Fruit fly (Drosophila melanogaster) whole organism, embryonic: ENCODE data around the gene CG11670.

Experiments
- Asciz ChIP-seq: fragments of 200-800 bp; sonication (Bioruptor generic); optimal IDR thresholded peaks from 2 replicates; lab custom pipeline; 2017; ENCODE audit warnings: missing biosample characterization, mild to moderate bottlenecking, missing genetic modification characterization, missing genetic modification reagents
- Atf-2 ChIP-seq: fragments of 200-800 bp; sonication (Bioruptor generic); optimal IDR thresholded peaks from 2 replicates; lab custom pipeline; 2016; ENCODE audit warnings: missing biosample characterization, missing genetic modification characterization
- CG11398 ChIP-seq: fragments of 200-800 bp; sonication (Bioruptor generic); optimal IDR thresholded peaks from 2 replicates; lab custom pipeline; 2016; ENCODE audit warnings: missing biosample characterization, missing genetic modification characterization
- CG12219 ChIP-seq: fragments of 200-800 bp; sonication (Bioruptor generic); optimal IDR thresholded peaks from 3 replicates; lab custom pipeline; 2018; ENCODE audit warnings: missing biosample characterization, mild to moderate bottlenecking, missing genetic modification characterization
- CG12659 ChIP-seq: fragments of 200-800 bp; sonication (Bioruptor generic); optimal IDR thresholded peaks from 3 replicates; lab custom pipeline; 2017; ENCODE audit warnings: mild to moderate bottlenecking, missing biosample characterization, missing genetic modification reagents, missing genetic modification characterization
- CG15601 ChIP-seq: fragments of 200-800 bp; sonication (Bioruptor generic); optimal IDR thresholded peaks from 3 replicates; lab custom pipeline; 2019; ENCODE audit warnings: missing biosample characterization, mild to moderate bottlenecking, missing genetic modification characterization, moderate library complexity
- CG1602 ChIP-seq: fragments of 200-800 bp; sonication (Bioruptor generic); optimal IDR thresholded peaks from 3 replicates; lab custom pipeline; 2016; ENCODE audit warnings: missing biosample characterization, missing genetic modification characterization
- CG17361 ChIP-seq: fragments of 200-800 bp; sonication (Bioruptor generic); IDR thresholded peaks from 3 replicates; pipeline ENCODE4 v1.3.6; 2022; ENCODE audit warnings: missing biosample characterization, missing genetic modification characterization
- CG18599 ChIP-seq: fragments of 200-800 bp; sonication (Bioruptor generic); optimal IDR thresholded peaks from 3 replicates; lab custom pipeline; 2017; ENCODE audit warnings: missing biosample characterization, missing genetic modification characterization, mild to moderate bottlenecking, moderate library complexity, missing genetic modification reagents
- CG3065 ChIP-seq: fragments of 200-800 bp; sonication (Bioruptor generic); optimal IDR thresholded peaks from 2 replicates; lab custom pipeline; 2016; ENCODE audit warnings: missing biosample characterization, missing genetic modification characterization
- CG6813 ChIP-seq: fragments of 200-800 bp; sonication (Bioruptor generic); optimal IDR thresholded peaks from 2 replicates; lab custom pipeline; 2017; ENCODE audit warnings: missing biosample characterization, missing genetic modification characterization, mild to moderate bottlenecking, moderate library complexity, missing genetic modification reagents
- CG6854 ChIP-seq: fragments of 200-800 bp; sonication (Bioruptor generic); optimal IDR thresholded peaks from 3 replicates; lab custom pipeline; 2017; ENCODE audit warnings: missing biosample characterization, mild to moderate bottlenecking, missing genetic modification characterization
- CG8359 ChIP-seq: fragments of 200-800 bp; sonication (Bioruptor generic); optimal IDR thresholded peaks from 2 replicates; lab custom pipeline; 2017; ENCODE audit warnings: missing biosample characterization, mild to moderate bottlenecking, missing genetic modification characterization, borderline replicate concordance
- CG8924 ChIP-seq: fragments of 200-800 bp; optimal IDR thresholded peaks from 3 replicates; lab custom pipeline; 2019; ENCODE audit warnings: missing biosample characterization, mild to moderate bottlenecking, missing genetic modification characterization, moderate library complexity
- Doc2 ChIP-seq: fragments of 200-800 bp; sonication (Bioruptor generic); IDR thresholded peaks from 2 replicates; pipeline ENCODE4 v1.3.6; 2022; ENCODE audit warnings: missing biosample characterization, missing genetic modification characterization
- Doc3 ChIP-seq: fragments of 200-800 bp; sonication (Bioruptor generic); IDR thresholded peaks from 3 replicates; pipeline ENCODE4 v1.3.6; 2022; ENCODE audit warnings: missing biosample characterization, missing genetic modification characterization; ENCODE audit not compliant: partially characterized antibody
- Dp ChIP-seq: fragments of 200-800 bp; sonication (Bioruptor generic); optimal IDR thresholded peaks from 2 replicates; lab custom pipeline; 2018; ENCODE audit warnings: missing biosample characterization, mild to moderate bottlenecking, missing genetic modification characterization, moderate library complexity
- E2f2 ChIP-seq: fragments of 200-800 bp; sonication (Bioruptor generic); IDR thresholded peaks from 2 replicates; pipeline ENCODE4 v1.3.6; 2022; ENCODE audit warnings: missing biosample characterization, missing genetic modification characterization
- Hmx ChIP-seq: fragments of 200-800 bp; sonication (Bioruptor generic); optimal IDR thresholded peaks from 2 replicates; lab custom pipeline; 2016; ENCODE audit warnings: missing biosample characterization, missing genetic modification characterization
- Nf-YB ChIP-seq: fragments of 200-800 bp; sonication (Bioruptor generic); optimal IDR thresholded peaks from 3 replicates; lab custom pipeline; 2019; ENCODE audit warnings: missing biosample characterization, mild to moderate bottlenecking, missing genetic modification characterization, moderate library complexity
- Sin3A ChIP-seq: fragments of >200 bp; optimal IDR thresholded peaks from 2 replicates; lab custom pipeline; 2018
- Ssrp ChIP-seq: fragments of 200-800 bp; sonication (Bioruptor generic); optimal IDR thresholded peaks from 2 replicates; lab custom pipeline; 2018; ENCODE audit warnings: missing biosample characterization, mild to moderate bottlenecking, missing genetic modification characterization, moderate library complexity
- Taf1 ChIP-seq: fragments of 200-800 bp; sonication (Bioruptor generic); IDR thresholded peaks from 2 replicates; pipeline ENCODE4 v1.3.6; 2022; ENCODE audit warnings: missing biosample characterization, missing genetic modification characterization
- Usf ChIP-seq: fragments of 200-800 bp; sonication (Bioruptor generic); optimal IDR thresholded peaks from 2 replicates; lab custom pipeline; 2017; ENCODE audit warnings: missing genotype, missing biosample characterization, missing genetic modification characterization
- bsh ChIP-seq, 2 experiments: fragments of 200-800 bp; sonication (Bioruptor generic); optimal IDR thresholded peaks; 2 replicates each; lab custom pipeline; 2017 to 2018; ENCODE audit warnings: mild to moderate bottlenecking in 2 of 2, missing biosample characterization in 2 of 2, missing genetic modification characterization in 2 of 2, moderate library complexity in 1 of 2
- crc ChIP-seq: fragments of 200-800 bp; sonication (Bioruptor generic); optimal IDR thresholded peaks from 2 replicates; lab custom pipeline; 2016; ENCODE audit warnings: missing biosample characterization, missing genetic modification characterization
- cwo ChIP-seq: fragments of 200-800 bp; sonication (Bioruptor generic); optimal IDR thresholded peaks from 3 replicates; lab custom pipeline; 2017; ENCODE audit warnings: missing biosample characterization, missing genetic modification characterization, mild to moderate bottlenecking, moderate library complexity, missing genetic modification reagents
- da ChIP-seq: fragments of 200-800 bp; sonication (Bioruptor generic); optimal IDR thresholded peaks from 2 replicates; lab custom pipeline; 2016; ENCODE audit warnings: missing biosample characterization, missing genetic modification characterization
- eve ChIP-seq, 2 experiments: fragments of >200 bp; optimal IDR thresholded peaks; 2 replicates each; lab custom pipeline; 2017; ENCODE audit warnings: missing biosample characterization in 2 of 2, missing genetic modification characterization in 2 of 2
- gce ChIP-seq: fragments of 200-800 bp; sonication (Bioruptor generic); IDR thresholded peaks from 3 replicates; pipeline ENCODE4 v1.3.6; 2022; ENCODE audit warnings: missing biosample characterization, missing genetic modification characterization
- gcm2 ChIP-seq: fragments of 200-800 bp; sonication (Bioruptor generic); optimal IDR thresholded peaks from 2 replicates; lab custom pipeline; 2016; ENCODE audit warnings: missing biosample characterization, missing genetic modification characterization
- h ChIP-seq: fragments of >200 bp; optimal IDR thresholded peaks from 2 replicates; lab custom pipeline; 2017
- her ChIP-seq: fragments of 200-800 bp; sonication (Bioruptor generic); optimal IDR thresholded peaks from 2 replicates; lab custom pipeline; 2016; ENCODE audit warnings: missing biosample characterization, missing genetic modification characterization
- hkb ChIP-seq, 2 experiments: fragments of 200-800 bp in 1 of 2; fragments of >200 bp in 1 of 2; sonication (Bioruptor generic) in 1 of 2; IDR thresholded peaks in 1 of 2; optimal IDR thresholded peaks in 1 of 2; 2 replicates each; pipeline versions ENCODE4 v1.3.6 to Lab custom; 2017 to 2022; ENCODE audit warnings: missing biosample characterization in 1 of 2, missing genetic modification characterization in 1 of 2
- klu ChIP-seq: fragments of 200-800 bp; sonication (Bioruptor generic); IDR thresholded peaks from 2 replicates; pipeline ENCODE4 v1.3.6; 2022; ENCODE audit warnings: missing biosample characterization, missing genetic modification characterization
- mam ChIP-seq: fragments of 200-800 bp; sonication (Bioruptor generic); optimal IDR thresholded peaks from 3 replicates; lab custom pipeline; 2016; ENCODE audit warnings: missing biosample characterization, missing genetic modification characterization
- mld ChIP-seq: fragments of 200-800 bp; sonication (Bioruptor generic); IDR thresholded peaks from 3 replicates; pipeline ENCODE4 v1.3.6; 2022; ENCODE audit warnings: missing biosample characterization, missing genetic modification characterization; ENCODE audit not compliant: partially characterized antibody
- onecut ChIP-seq: fragments of 200-800 bp; sonication (Bioruptor generic); IDR thresholded peaks from 2 replicates; pipeline ENCODE4 v1.3.6; 2022; ENCODE audit warnings: missing biosample characterization, missing genetic modification characterization
- otp ChIP-seq: fragments of 200-800 bp; sonication (Bioruptor generic); IDR thresholded peaks from 3 replicates; pipeline ENCODE4, ENCODE4 v1.3.6; 2022; ENCODE audit warnings: missing biosample characterization, missing genetic modification characterization
- rib ChIP-seq: fragments of 200-800 bp; sonication (Bioruptor generic); IDR thresholded peaks from 2 replicates; pipeline ENCODE4 v1.3.6; 2022; ENCODE audit warnings: missing biosample characterization, missing genetic modification characterization
- salm ChIP-seq: fragments of 200-800 bp; sonication (Bioruptor generic); optimal IDR thresholded peaks from 2 replicates; lab custom pipeline; 2018; ENCODE audit warnings: missing biosample characterization, mild to moderate bottlenecking, missing genetic modification characterization
- schlank ChIP-seq: fragments of 200-800 bp; sonication (Bioruptor generic); optimal IDR thresholded peaks from 2 replicates; lab custom pipeline; 2018; ENCODE audit warnings: missing biosample characterization, mild to moderate bottlenecking, missing genetic modification characterization
- sd ChIP-seq: fragments of 200-800 bp; sonication (Bioruptor generic); optimal IDR thresholded peaks from 3 replicates; lab custom pipeline; 2018; ENCODE audit warnings: missing biosample characterization, mild to moderate bottlenecking, missing genetic modification characterization, moderate library complexity
- sim ChIP-seq: fragments of 200-800 bp; sonication (Bioruptor generic); IDR thresholded peaks from 2 replicates; pipeline ENCODE4 v1.3.6; 2022; ENCODE audit warnings: missing biosample characterization, missing genetic modification characterization
- sima ChIP-seq: fragments of 200-800 bp; sonication (Bioruptor generic); optimal IDR thresholded peaks from 2 replicates; lab custom pipeline; 2016; ENCODE audit warnings: missing biosample characterization, missing genetic modification characterization
- tll ChIP-seq, 2 experiments: fragments of 200-800 bp in 1 of 2; fragments of >200 bp in 1 of 2; sonication (Bioruptor generic) in 1 of 2; optimal IDR thresholded peaks; 2 replicates each; lab custom pipeline; 2017 to 2019; ENCODE audit warnings: missing biosample characterization in 2 of 2, missing genetic modification characterization in 2 of 2, mild to moderate bottlenecking in 1 of 2, moderate library complexity in 1 of 2
- twi ChIP-seq: fragments of 200-800 bp; optimal IDR thresholded peaks from 2 replicates; lab custom pipeline; 2019; ENCODE audit warnings: missing biosample characterization, mild to moderate bottlenecking, missing genetic modification characterization, moderate library complexity
- vfl ChIP-seq: fragments of 200-800 bp; sonication (Bioruptor generic); optimal IDR thresholded peaks from 2 replicates; lab custom pipeline; 2016; ENCODE audit warnings: missing biosample characterization, missing genetic modification characterization
- zen2 ChIP-seq: fragments of 200-800 bp; sonication (Bioruptor generic); IDR thresholded peaks from 3 replicates; pipeline ENCODE4 v1.3.6; 2022; ENCODE audit warnings: missing biosample characterization, missing genetic modification characterization; ENCODE audit not compliant: partially characterized antibody

Gene CG11670

dm6 chr3R:13051942-13052693 lies 10.3 kb downstream of the CG11670 start, which contains the start of gene pic (continued):
- TF ChIP-seq her (GFP tag; lab: Kevin White, UChicago) (no peak), E2f2 (GFP tag; lab: Robert Waterston, UW) (peak; percentile 93), gcm2 (GFP tag; lab: Kevin White, UChicago) (no peak), sima (no peak), Nf-YB (no peak), CG12219 (GFP tag; lab: Kevin White, UChicago) (no peak), klu (GFP tag; lab: Robert Waterston, UW) (no peak), CG3065 (GFP tag; lab: Kevin White, UChicago) (no peak), hkb (optimal IDR thresholded peaks at IDR 0.05; lab: Kevin White, UChicago) (no peak), hkb (GFP tag; IDR thresholded peaks at IDR 0.05; lab: Robert Waterston, UW) (no peak), Hmx (no peak), Ssrp (tag; lab: Kevin White, UChicago) (no peak), CG18599 (no peak), crc (no peak), sim (GFP tag; lab: Robert Waterston, UW) (no peak), Doc3 (peak; percentile 76), CG8924 (tag; lab: Kevin White, UChicago) (no peak), sd (tag; lab: Kevin White, UChicago) (no peak), otp (GFP tag; lab: Robert Waterston, UW) (no peak), Usf (GFP tag; lab: Kevin White, UChicago) (no peak), CG12659 (GFP tag; lab: Kevin White, UChicago) (peak; percentile 31), CG1602 (GFP tag; lab: Kevin White, UChicago) (no peak), Atf-2 (GFP tag; lab: Kevin White, UChicago) (no peak), rib (GFP tag; lab: Robert Waterston, UW) (no peak), zen2 (GFP tag; lab: Robert Waterston, UW) (peak; percentile 33; the same call in 1 of the 3 replicates), onecut (GFP tag; lab: Robert Waterston, UW) (no peak), eve (GFP tag; optimal IDR thresholded peaks at IDR 0.05; lab: Kevin White, UChicago) (no peak), CG8359 (GFP tag; lab: Kevin White, UChicago) (no peak), Sin3A (peak; percentile 93), Taf1 (no peak), mam (peak; percentile 6), schlank (tag; lab: Kevin White, UChicago) (no peak), Asciz (GFP tag; lab: Kevin White, UChicago) (no peak), Doc2 (no peak), twi (no peak), CG15601 (tag; lab: Kevin White, UChicago) (no peak), CG11398 (no peak), salm (no peak), h (lab: Kevin White, UChicago) (no peak), da (GFP tag; lab: Kevin White, UChicago) (no peak), vfl (no peak), bsh (GFP tag; optimal IDR thresholded peaks at IDR 0.05; lab: Kevin White, UChicago) (no peak), gce (GFP tag; lab: Robert Waterston, UW) (no peak), mld (GFP tag; lab: Robert Waterston, UW) (0 out of 3 replicates have a peak, but pooled peaks have one; percentile 12), CG6813 (no peak), CG6854 (GFP tag; lab: Kevin White, UChicago) (no peak), tll (GFP tag; optimal IDR thresholded peaks at IDR 0.05; lab: Kevin White, UChicago) (peak; percentile 64 to 67), cwo (GFP tag; lab: Kevin White, UChicago) (no peak), CG17361 (no peak; the same call in 2 of the 3 replicates), Dp (GFP tag; lab: Kevin White, UChicago) (peak; percentile 90)
